Worm (Caenorhabditis elegans) whole organism, L4/young adult: ENCODE data around the gene eas-1.
A peak's percentile ranks its signal among the peaks of the same experiment; 100 is the strongest.

ENCODE experiments used
- W03F9.2 ChIP-seq: fragments of 150-350 bp; optimal IDR thresholded peaks from 2 replicates; lab custom pipeline; 2014; ENCODE audit warnings: missing biosample characterization, missing genetic modification characterization
- dao-5 ChIP-seq: sonication (generic microtip); optimal IDR thresholded peaks from 2 replicates; lab custom pipeline; 2016; ENCODE audit warnings: missing genotype, missing genetic modification characterization, moderate library complexity, missing compliant biosample characterization
- him-1 ChIP-seq: sonication (generic microtip); optimal IDR thresholded peaks from 2 replicates; lab custom pipeline; 2016; ENCODE audit warnings: missing genotype, missing genetic modification reagents, missing genetic modification characterization, missing compliant biosample characterization

The eas-1 gene

ce11 chrII:4739984-4740462 lies at the start of gene eas-1:
eas-1 (plus strand) TSS chrII:4740412.
- TF ChIP-seq dao-5 (tag; lab: Kevin White, UChicago) (no peak), him-1 (tag; lab: Kevin White, UChicago) (peak; percentile 57), W03F9.2 (tag; lab: Kevin White, UChicago) (peak; percentile 86)

ce11 chrII:4693129-4693528 lies 47.1 kb upstream of the eas-1 start, which contains the start of gene F10G7.5:
F10G7.5 (plus strand) TSS chrII:4693414.
- no peak for TF ChIP-seq W03F9.2 (tag; lab: Kevin White, UChicago)
- no peak for TF ChIP-seq him-1 (tag; lab: Kevin White, UChicago)
- no peak for TF ChIP-seq dao-5 (tag; lab: Kevin White, UChicago)

- TF ChIP-seq W03F9.2 (tag; lab: Kevin White, UChicago) (no peak), him-1 (tag; lab: Kevin White, UChicago) (no peak)
These were observed 44.2 kb upstream of the eas-1 start for ce11 chrII:4696055-4696454.

- no peak for TF ChIP-seq dao-5 (tag; lab: Kevin White, UChicago)
- peak; percentile 61 for TF ChIP-seq W03F9.2 (tag; lab: Kevin White, UChicago)
- TF ChIP-seq him-1 (tag; lab: Kevin White, UChicago): no peak
These were observed 41.9 kb upstream of the eas-1 start, which contains the start of the genes rpn-5 and scc-1 for ce11 chrII:4698266-4698771. rpn-5 (minus strand) TSS chrII:4698427. scc-1 (plus strand) TSS chrII:4698721.

- TF ChIP-seq W03F9.2 (tag; lab: Kevin White, UChicago): peak; percentile 8
- TF ChIP-seq him-1 (tag; lab: Kevin White, UChicago): peak; percentile 34
These were observed 38.6 kb upstream of the eas-1 start, which contains the start of gene unc-85 for ce11 chrII:4701482-4702119. unc-85 (plus strand) TSS chrII:4702069.

ce11 chrII:4703011-4703410 lies 37.2 kb upstream of the eas-1 start:
- no peak for TF ChIP-seq dao-5 (tag; lab: Kevin White, UChicago)
- no peak for TF ChIP-seq him-1 (tag; lab: Kevin White, UChicago)
- TF ChIP-seq W03F9.2 (tag; lab: Kevin White, UChicago): no peak

ce11 chrII:4706359-4706871 lies 33.8 kb upstream of the eas-1 start, which contains the start of the genes F10G7.9 and tsn-1:
F10G7.9 (minus strand) TSS chrII:4706485.
tsn-1 (plus strand) TSS chrII:4706821.
- peak; percentile 88 for TF ChIP-seq W03F9.2 (tag; lab: Kevin White, UChicago)
- no peak for TF ChIP-seq him-1 (tag; lab: Kevin White, UChicago)
- no peak for TF ChIP-seq dao-5 (tag; lab: Kevin White, UChicago)

- no peak for TF ChIP-seq W03F9.2 (tag; lab: Kevin White, UChicago)
- TF ChIP-seq him-1 (tag; lab: Kevin White, UChicago): no peak
These were observed 30.1 kb upstream of the eas-1 start, which contains the start of gene tag-151 for ce11 chrII:4710120-4710519. tag-151 (plus strand) TSS chrII:4710277.

- TF ChIP-seq W03F9.2 (tag; lab: Kevin White, UChicago): no peak
- no peak for TF ChIP-seq him-1 (tag; lab: Kevin White, UChicago)
- no peak for TF ChIP-seq dao-5 (tag; lab: Kevin White, UChicago)
These were observed 29.4 kb upstream of the eas-1 start for ce11 chrII:4710813-4711212.

- no peak for TF ChIP-seq him-1 (tag; lab: Kevin White, UChicago)
- no peak for TF ChIP-seq dao-5 (tag; lab: Kevin White, UChicago)
- no peak for TF ChIP-seq W03F9.2 (tag; lab: Kevin White, UChicago)
These were observed 24.5 kb upstream of the eas-1 start, which contains the start of gene F41C3.8 for ce11 chrII:4715676-4716075. F41C3.8 (plus strand) TSS chrII:4716046.

ce11 chrII:4726120-4726519 lies 14.1 kb upstream of the eas-1 start, which contains the start of gene F10G7.10:
F10G7.10 (minus strand) TSS chrII:4726264.
- TF ChIP-seq dao-5 (tag; lab: Kevin White, UChicago): no peak
- TF ChIP-seq W03F9.2 (tag; lab: Kevin White, UChicago): peak; percentile 54

- no peak for TF ChIP-seq dao-5 (tag; lab: Kevin White, UChicago)
- TF ChIP-seq him-1 (tag; lab: Kevin White, UChicago): no peak
- TF ChIP-seq W03F9.2 (tag; lab: Kevin White, UChicago): no peak
These were observed 13.3 kb upstream of the eas-1 start for ce11 chrII:4726750-4727384.

- TF ChIP-seq him-1 (tag; lab: Kevin White, UChicago) (no peak), dao-5 (tag; lab: Kevin White, UChicago) (no peak)
These were observed 12.4 kb upstream of the eas-1 start, which contains the start of gene ttr-41 for ce11 chrII:4727769-4728168. ttr-41 (minus strand) TSS chrII:4727869.
